Fruit fly (Drosophila melanogaster): Measurements from ENCODE around the gene Neb-cGP.
A peak's percentile ranks its signal among the peaks of the same experiment; 100 is the strongest.

Neb-cGP gene

dm6 chrX:10486144-10487030 is 25.9 kb downstream of the Neb-cGP start (continued):
- TF ChIP-seq fd85E (GFP tag; optimal IDR thresholded peaks at IDR 0.05) (no peak), acj6 (GFP tag; optimal IDR thresholded peaks at IDR 0.05) (peak; percentile 65), Hr38 (GFP tag; optimal IDR thresholded peaks at IDR 0.05) (no peak), net (GFP tag; optimal IDR thresholded peaks at IDR 0.05) (peak; percentile 69), spab (GFP tag; optimal IDR thresholded peaks at IDR 0.05) (peak; percentile 58), CG8632 (GFP tag; optimal IDR thresholded peaks at IDR 0.05) (peak; percentile 58), CG6792 (GFP tag; optimal IDR thresholded peaks at IDR 0.05) (peak; percentile 64), CG15336 (GFP tag; IDR thresholded peaks at IDR 0.05) (peak; percentile 71), dac (GFP tag; optimal IDR thresholded peaks at IDR 0.05) (no peak), fd59A (GFP tag; optimal IDR thresholded peaks at IDR 0.05) (peak; percentile 58), Sox15 (GFP tag; optimal IDR thresholded peaks at IDR 0.05) (peak; percentile 3), Sox14 (GFP tag; optimal IDR thresholded peaks at IDR 0.05) (peak; percentile 67), Hr39 (GFP tag; optimal IDR thresholded peaks at IDR 0.05) (peak; percentile 44), lz (GFP tag; optimal IDR thresholded peaks at IDR 0.05) (peak; percentile 45), Blimp-1 (GFP tag; optimal IDR thresholded peaks at IDR 0.05) (no peak), CG6854 (GFP tag; optimal IDR thresholded peaks at IDR 0.05) (no peak), CG16779 (tag; optimal IDR thresholded peaks at IDR 0.05) (peak; percentile 56), Eip93F (GFP tag; optimal IDR thresholded peaks at IDR 0.05) (no peak), Ets96B (tag; optimal IDR thresholded peaks at IDR 0.05) (peak; percentile 74), achi (GFP tag; optimal IDR thresholded peaks at IDR 0.05) (peak; percentile 61), dsx (GFP tag; optimal IDR thresholded peaks at IDR 0.05; ENCODE audit: poor library complexity, severe bottlenecking) (peak; percentile 44), salr (GFP tag; optimal IDR thresholded peaks at IDR 0.05) (peak; percentile 30 to 46), CG34406 (GFP tag; optimal IDR thresholded peaks at IDR 0.05) (peak; percentile 52), Sox102F (GFP tag; optimal IDR thresholded peaks at IDR 0.05) (peak; percentile 58), CG6163 (GFP tag; IDR thresholded peaks at IDR 0.05) (no peak), CG6808 (GFP tag; optimal IDR thresholded peaks at IDR 0.05) (peak; percentile 65), Ets21C (GFP tag; optimal IDR thresholded peaks at IDR 0.05) (peak; percentile 7), svp (GFP tag) (peak; percentile 95), eg (GFP tag; IDR thresholded peaks at IDR 0.05) (peak; percentile 52; the same call in 1 of the 3 replicates), Gug (GFP tag; IDR thresholded peaks at IDR 0.05) (peak; percentile 51), esn (GFP tag; optimal IDR thresholded peaks at IDR 0.05) (peak; percentile 65), ss (GFP tag; optimal IDR thresholded peaks at IDR 0.05) (peak; percentile 41 to 68)

- no peak for TF ChIP-seq Ets21C (GFP tag; optimal IDR thresholded peaks at IDR 0.05)
- no peak for TF ChIP-seq CG11902 (GFP tag; optimal IDR thresholded peaks at IDR 0.05)
- TF ChIP-seq CG8119 (GFP tag; IDR thresholded peaks at IDR 0.05) = no peak
Observed at dm6 chrX:10487105-10487504, 26.6 kb downstream of the Neb-cGP start, which contains the start of gene CG32687. Gene CG32687 (minus strand): TSS chrX:10487205.

dm6 chrX:10487964-10488605 is 27.5 kb downstream of the Neb-cGP start:
- TF ChIP-seq net (GFP tag; optimal IDR thresholded peaks at IDR 0.05) (peak; percentile 7), fkh (GFP tag; optimal IDR thresholded peaks at IDR 0.05) (peak; percentile 26), Eip93F (GFP tag; optimal IDR thresholded peaks at IDR 0.05) (no peak), CG1621 (tag; optimal IDR thresholded peaks at IDR 0.05) (no peak), CG6276 (GFP tag; optimal IDR thresholded peaks at IDR 0.05) (peak; percentile 58), CG8119 (GFP tag; IDR thresholded peaks at IDR 0.05) (peak; percentile 30; the same call in 1 of the 3 replicates), pdm3 (GFP tag; optimal IDR thresholded peaks at IDR 0.05) (peak; percentile 5), Hr39 (GFP tag; optimal IDR thresholded peaks at IDR 0.05) (peak; percentile 9), OdsH (GFP tag; optimal IDR thresholded peaks at IDR 0.05) (no peak), CG7368 (GFP tag; optimal IDR thresholded peaks at IDR 0.05) (no peak), Met (GFP tag; optimal IDR thresholded peaks at IDR 0.05) (no peak), CG8632 (GFP tag; optimal IDR thresholded peaks at IDR 0.05) (no peak), CG10669 (GFP tag; optimal IDR thresholded peaks at IDR 0.05) (no peak), Gug (GFP tag; IDR thresholded peaks at IDR 0.05) (no peak), fd85E (GFP tag; optimal IDR thresholded peaks at IDR 0.05) (no peak), Hr4 (GFP tag; optimal IDR thresholded peaks at IDR 0.05) (peak; percentile 47), lz (GFP tag; optimal IDR thresholded peaks at IDR 0.05) (no peak), salr (GFP tag; optimal IDR thresholded peaks at IDR 0.05) (no peak), svp (GFP tag) (peak; percentile 81), CG6808 (GFP tag; optimal IDR thresholded peaks at IDR 0.05) (no peak), CG11902 (GFP tag; optimal IDR thresholded peaks at IDR 0.05) (no peak), Smox (GFP tag; optimal IDR thresholded peaks at IDR 0.05) (no peak)
